Worm (Caenorhabditis elegans) whole organism, early embryonic: ENCODE measurements around the gene F22B7.9.

ENCODE experiments used
- B0310.2 ChIP-seq: sonication (generic microtip); optimal IDR thresholded peaks from 2 replicates; lab custom pipeline; 2016; ENCODE audit warnings: mild to moderate bottlenecking, missing genetic modification characterization, missing compliant biosample characterization
- F13C5.2 ChIP-seq: sonication (generic microtip); optimal IDR thresholded peaks from 2 replicates; lab custom pipeline; 2017; ENCODE audit warnings: mild to moderate bottlenecking, missing genetic modification characterization, inconsistent platforms, missing compliant biosample characterization
- aly-1 ChIP-seq: sonication (generic microtip); optimal IDR thresholded peaks from 2 replicates; lab custom pipeline; 2016; ENCODE audit warnings: missing genetic modification characterization, missing compliant biosample characterization
- ama-1 ChIP-seq: fragments of 150-350 bp; optimal IDR thresholded peaks from 2 replicates; lab custom pipeline; 2014
- ceh-13 ChIP-seq: fragments of 200-800 bp; sonication (Bioruptor generic); optimal IDR thresholded peaks from 2 replicates; lab custom pipeline; 2018; ENCODE audit warnings: mild to moderate bottlenecking, missing genetic modification characterization, missing compliant biosample characterization
- ceh-36 ChIP-seq: sonication (generic microtip); optimal IDR thresholded peaks from 2 replicates; lab custom pipeline; 2016; ENCODE audit warnings: missing genetic modification characterization, inconsistent platforms, missing compliant biosample characterization
- ets-7 ChIP-seq: sonication (generic microtip); optimal IDR thresholded peaks from 2 replicates; lab custom pipeline; 2016; ENCODE audit warnings: missing genotype, missing genetic modification characterization, missing compliant biosample characterization
- flt-1 ChIP-seq: fragments of 200-800 bp; sonication (Bioruptor generic); IDR thresholded peaks from 2 replicates; pipeline ENCODE4 v1.3.6; 2022; ENCODE audit warnings: missing genetic modification characterization, missing compliant biosample characterization
- hmbx-1 ChIP-seq: sonication (generic microtip); optimal IDR thresholded peaks from 2 replicates; lab custom pipeline; 2016; ENCODE audit warnings: mild to moderate bottlenecking, missing genetic modification characterization, missing compliant biosample characterization
- hmg-4 ChIP-seq: fragments of 200-800 bp; sonication (Bioruptor generic); optimal IDR thresholded peaks from 2 replicates; lab custom pipeline; 2018; ENCODE audit warnings: mild to moderate bottlenecking, missing genetic modification characterization, missing compliant biosample characterization
- hnd-1 ChIP-seq: sonication (generic microtip); optimal IDR thresholded peaks from 2 replicates; lab custom pipeline; 2016; ENCODE audit warnings: missing genetic modification characterization, missing compliant biosample characterization
- pes-1 ChIP-seq: fragments of 200-800 bp; sonication (Bioruptor generic); IDR thresholded peaks from 2 replicates; pipeline ENCODE4 v1.3.6; 2022; ENCODE audit warnings: missing genetic modification reagents, missing genetic modification characterization, missing compliant biosample characterization
- scrt-1 ChIP-seq: fragments of 200-800 bp; sonication (Bioruptor generic); IDR thresholded peaks from 2 replicates; pipeline ENCODE4 v1.3.6; 2022; ENCODE audit warnings: missing genetic modification characterization, missing compliant biosample characterization
- sea-1 ChIP-seq: fragments of 200-800 bp; sonication (Bioruptor generic); conservative IDR thresholded peaks from 2 replicates; pipeline ENCODE4 v1.3.6; 2022; ENCODE audit warnings: missing genetic modification characterization, missing compliant biosample characterization
- tbx-11 ChIP-seq: fragments of 200-800 bp; sonication (Bioruptor generic); IDR thresholded peaks from 2 replicates; pipeline ENCODE4 v1.3.6; 2022; ENCODE audit warnings: missing genetic modification characterization, missing compliant biosample characterization
- tbx-37 ChIP-seq: fragments of 200-800 bp; sonication (Bioruptor generic); conservative IDR thresholded peaks from 2 replicates; pipeline ENCODE4 v1.3.6; 2022; ENCODE audit warnings: missing genetic modification reagents, missing genetic modification characterization, missing compliant biosample characterization
- tra-4 ChIP-seq: sonication (generic microtip); optimal IDR thresholded peaks from 2 replicates; lab custom pipeline; 2017; ENCODE audit warnings: missing genetic modification characterization, missing compliant biosample characterization

The F22B7.9 gene

DNA sequence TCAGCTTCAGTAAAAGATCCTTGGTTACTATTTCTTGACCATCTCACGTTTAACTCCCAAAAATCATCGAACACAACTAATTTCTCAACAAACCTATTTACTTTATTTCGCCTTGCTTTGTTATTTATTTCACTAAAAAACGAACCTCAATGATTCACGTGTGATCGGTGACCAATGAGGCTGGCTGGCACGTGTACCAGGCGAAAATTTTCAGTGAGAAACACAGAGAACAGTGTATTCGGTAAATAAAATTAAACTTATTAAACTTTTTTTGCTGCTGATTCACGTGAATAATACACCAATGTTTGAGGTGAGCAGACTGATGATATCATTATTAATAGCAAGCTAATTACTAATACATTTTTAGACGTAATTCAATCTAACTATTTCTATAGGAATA lies 1.7 kb upstream of the F22B7.9 start:
- no peak for TF ChIP-seq hmbx-1 (tag; lab: Kevin White, UChicago)
- no peak for TF ChIP-seq sea-1
- no peak for TF ChIP-seq F13C5.2 (tag; lab: Kevin White, UChicago)

DNA sequence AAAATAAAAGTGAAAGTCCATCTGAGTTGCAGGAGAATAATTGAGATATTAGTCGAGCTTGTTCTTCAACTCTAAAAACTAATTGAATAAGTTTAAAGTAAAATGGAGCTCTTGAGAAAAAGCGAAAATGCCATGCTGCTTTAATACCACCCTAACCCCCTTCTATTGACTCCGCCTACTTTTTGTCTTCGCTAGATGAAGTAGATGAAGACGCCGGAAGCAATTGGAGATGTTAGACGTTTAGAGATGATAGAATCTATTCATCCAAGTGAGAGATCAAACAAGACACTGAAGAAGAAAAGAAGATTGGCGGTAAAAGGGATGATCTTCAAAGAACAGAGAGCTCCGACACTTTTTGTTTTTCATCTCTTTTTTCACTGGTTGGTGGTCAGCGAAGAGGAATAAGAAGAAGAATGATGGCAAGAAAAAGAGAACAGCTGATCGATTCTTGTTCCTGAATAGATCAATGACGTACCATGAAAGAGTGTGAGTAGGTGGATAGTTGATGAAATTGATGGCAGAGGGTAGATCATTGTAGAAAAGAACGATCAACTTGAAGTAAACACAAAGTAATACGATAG lies 765 bp upstream of the F22B7.9 start:
- TF ChIP-seq pes-1 (GFP tag; lab: Robert Waterston, UW) (no peak), sea-1 (no peak), hmbx-1 (tag; lab: Kevin White, UChicago) (no peak)

- TF ChIP-seq ceh-36 (tag; lab: Kevin White, UChicago) (no peak), tbx-37 (GFP tag; lab: Robert Waterston, UW) (no peak), scrt-1 (no peak), hmg-4 (GFP tag; lab: Kevin White, UChicago) (no peak), flt-1 (no peak), hnd-1 (tag; lab: Kevin White, UChicago) (no peak), hmbx-1 (tag; lab: Kevin White, UChicago) (no peak), ceh-13 (GFP tag; lab: Kevin White, UChicago) (no peak), sea-1 (no peak), ama-1 (lab: Kevin White, UChicago) (no peak), pes-1 (GFP tag; lab: Robert Waterston, UW) (no peak), tbx-11 (GFP tag; lab: Robert Waterston, UW) (no peak), B0310.2 (tag; lab: Kevin White, UChicago) (no peak), aly-1 (tag; lab: Kevin White, UChicago) (no peak), tra-4 (tag; lab: Kevin White, UChicago) (no peak), F13C5.2 (tag; lab: Kevin White, UChicago) (no peak)
These were observed 268 bp downstream of the F22B7.9 start for ce11 chrIII:8653457-8653856.

- no peak for TF ChIP-seq tra-4 (tag; lab: Kevin White, UChicago)
- TF ChIP-seq B0310.2 (tag; lab: Kevin White, UChicago), result peak; percentile 21
- TF ChIP-seq sea-1, result 0 out of 2 replicates have a peak, but pooled peaks have one; percentile 56
- peak; percentile 24 for TF ChIP-seq hmbx-1 (tag; lab: Kevin White, UChicago)
- no peak for TF ChIP-seq ets-7 (tag; lab: Kevin White, UChicago)
- peak; percentile 68 for TF ChIP-seq hmg-4 (GFP tag; lab: Kevin White, UChicago)
- TF ChIP-seq pes-1 (GFP tag; lab: Robert Waterston, UW), result peak; percentile 80
- peak; percentile 47 for TF ChIP-seq ceh-13 (GFP tag; lab: Kevin White, UChicago)
- TF ChIP-seq flt-1, result peak; percentile 72
- TF ChIP-seq ceh-36 (tag; lab: Kevin White, UChicago), result peak; percentile 19
- TF ChIP-seq tbx-37 (GFP tag; lab: Robert Waterston, UW), result no peak
- peak; percentile 63; the same call in 1 of the 2 replicates for TF ChIP-seq scrt-1
- TF ChIP-seq aly-1 (tag; lab: Kevin White, UChicago), result no peak
- TF ChIP-seq hnd-1 (tag; lab: Kevin White, UChicago), result peak; percentile 35
- peak; percentile 70; the same call in 1 of the 2 replicates for TF ChIP-seq tbx-11 (GFP tag; lab: Robert Waterston, UW)
- TF ChIP-seq ama-1 (lab: Kevin White, UChicago), result no peak
- TF ChIP-seq F13C5.2 (tag; lab: Kevin White, UChicago), result peak; percentile 43
These were observed 803 bp downstream of the F22B7.9 start for ce11 chrIII:8652922-8653321.

DNA sequence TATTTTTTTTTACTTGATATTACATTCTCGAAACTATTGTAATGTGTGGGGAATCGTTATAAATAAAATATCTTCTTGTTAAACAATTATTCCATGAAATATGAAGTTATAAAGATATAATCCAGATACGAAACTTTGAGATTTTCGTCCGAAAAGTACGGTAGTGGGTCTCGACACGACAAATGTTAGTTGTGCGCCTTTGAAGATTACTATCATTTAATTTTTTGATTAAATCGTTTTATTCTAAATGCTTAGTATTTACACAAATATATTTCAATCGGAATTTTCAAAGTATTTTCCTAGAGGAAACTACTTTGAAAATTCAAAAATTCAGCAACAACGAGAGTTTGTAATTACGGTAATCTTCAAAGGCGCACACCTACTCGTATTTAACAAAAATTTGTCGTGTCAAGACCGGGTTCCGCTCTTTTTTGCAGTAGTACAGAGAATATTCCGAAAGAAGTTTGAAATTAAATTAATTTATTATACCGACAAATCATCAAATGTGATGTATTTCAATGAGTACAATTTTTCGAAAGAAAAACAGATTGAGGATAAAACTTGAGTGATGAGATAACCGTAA lies 1.5 kb downstream of the F22B7.9 start:
- no peak for TF ChIP-seq tra-4 (tag; lab: Kevin White, UChicago)

DNA sequence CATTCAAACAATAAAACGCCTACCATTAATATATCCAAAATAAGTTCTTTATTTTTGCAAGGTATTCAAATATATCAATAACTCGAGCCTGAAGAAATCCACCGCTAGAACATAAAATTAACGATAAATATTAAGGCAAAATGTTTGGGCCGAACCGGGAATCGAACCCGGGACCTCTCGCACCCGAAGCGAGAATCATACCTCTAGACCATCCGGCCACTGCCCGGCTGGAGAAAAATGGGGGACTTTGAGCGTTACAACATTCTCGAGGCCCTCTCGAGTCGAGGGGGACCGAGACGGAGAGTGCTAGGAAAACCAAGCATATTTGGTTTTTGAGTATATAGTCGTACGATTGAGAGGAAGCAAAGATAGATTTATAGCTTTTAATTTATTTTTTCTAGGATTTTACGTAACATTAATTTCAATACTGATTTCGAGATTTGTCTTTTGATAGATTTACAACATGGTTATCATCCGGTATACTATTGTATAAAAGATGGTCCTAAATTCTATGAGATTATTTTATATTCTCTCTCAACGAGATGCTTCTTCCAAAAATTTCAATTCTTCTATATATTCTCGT lies 3.4 kb downstream of the F22B7.9 start, which contains the start of gene flp-23:
TSS of gene flp-23 (plus strand) at position 533 of the 583 bp plus-strand sequence.
- TF ChIP-seq ets-7 (tag; lab: Kevin White, UChicago) (peak; percentile 58), hmbx-1 (tag; lab: Kevin White, UChicago) (peak; percentile 48), pes-1 (GFP tag; lab: Robert Waterston, UW) (peak; percentile 91), hmg-4 (GFP tag; lab: Kevin White, UChicago) (peak; percentile 85), tbx-37 (GFP tag; lab: Robert Waterston, UW) (peak; percentile 80; the same call in 1 of the 2 replicates), aly-1 (tag; lab: Kevin White, UChicago) (peak; percentile 88), hnd-1 (tag; lab: Kevin White, UChicago) (peak; percentile 60), scrt-1 (peak; percentile 90), tra-4 (tag; lab: Kevin White, UChicago) (peak; percentile 59), tbx-11 (GFP tag; lab: Robert Waterston, UW) (peak; percentile 74), F13C5.2 (tag; lab: Kevin White, UChicago) (peak; percentile 87), sea-1 (peak; percentile 89), flt-1 (peak; percentile 87), ceh-13 (GFP tag; lab: Kevin White, UChicago) (peak; percentile 69), ama-1 (lab: Kevin White, UChicago) (no peak), ceh-36 (tag; lab: Kevin White, UChicago) (peak; percentile 79), B0310.2 (tag; lab: Kevin White, UChicago) (peak; percentile 45)

DNA sequence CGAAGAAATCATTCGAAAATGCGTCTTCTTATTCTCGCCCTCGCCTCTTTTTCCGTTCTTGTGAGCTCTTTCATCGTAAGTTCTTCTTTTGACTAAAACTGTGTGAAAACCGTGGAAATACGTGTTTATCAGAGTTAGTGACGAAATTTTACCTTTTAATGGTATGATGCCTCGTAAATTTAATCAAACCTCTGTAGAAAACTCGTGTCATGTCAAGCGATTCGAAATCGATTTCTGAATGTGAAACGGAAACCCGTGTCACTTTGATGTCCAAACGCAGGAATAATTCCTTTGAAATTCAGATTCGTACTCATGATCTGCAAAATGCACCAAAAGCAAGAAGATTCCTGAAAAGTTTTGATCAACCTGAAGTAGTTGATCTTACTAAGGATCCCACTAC lies 5.1 kb downstream of the F22B7.9 start, which contains the start of gene F22B7.3:
TSS of gene F22B7.3 (plus strand) at position 301 of the 400 bp plus-strand sequence.
- TF ChIP-seq ceh-13 (GFP tag; lab: Kevin White, UChicago) (no peak), tbx-11 (GFP tag; lab: Robert Waterston, UW) (no peak), flt-1 (no peak), ceh-36 (tag; lab: Kevin White, UChicago) (no peak), pes-1 (GFP tag; lab: Robert Waterston, UW) (no peak), ets-7 (tag; lab: Kevin White, UChicago) (no peak), ama-1 (lab: Kevin White, UChicago) (no peak), tbx-37 (GFP tag; lab: Robert Waterston, UW) (no peak), hnd-1 (tag; lab: Kevin White, UChicago) (no peak), tra-4 (tag; lab: Kevin White, UChicago) (no peak), sea-1 (no peak), hmbx-1 (tag; lab: Kevin White, UChicago) (no peak), aly-1 (tag; lab: Kevin White, UChicago) (no peak), scrt-1 (no peak), B0310.2 (tag; lab: Kevin White, UChicago) (no peak), F13C5.2 (tag; lab: Kevin White, UChicago) (no peak), hmg-4 (GFP tag; lab: Kevin White, UChicago) (no peak)
